Worm (Caenorhabditis elegans) whole organism, L4/young adult: ENCODE measurements around the gene fbxb-44.

ENCODE experiments used
- W03F9.2 ChIP-seq: fragments of 150-350 bp; optimal IDR thresholded peaks from 2 replicates; lab custom pipeline; 2014; ENCODE audit warnings: missing biosample characterization, missing genetic modification characterization
- dao-5 ChIP-seq: sonication (generic microtip); optimal IDR thresholded peaks from 2 replicates; lab custom pipeline; 2016; ENCODE audit warnings: missing genotype, missing genetic modification characterization, moderate library complexity, missing compliant biosample characterization
- him-1 ChIP-seq: sonication (generic microtip); optimal IDR thresholded peaks from 2 replicates; lab custom pipeline; 2016; ENCODE audit warnings: missing genotype, missing genetic modification reagents, missing genetic modification characterization, missing compliant biosample characterization

ce11 chrII:1550501-1550900 lies 11.8 kb downstream of the fbxb-44 start, which contains the start of the genes fbxb-52 and fbxb-51:
- TF ChIP-seq him-1 (tag; lab: Kevin White, UChicago) (no peak), W03F9.2 (tag; lab: Kevin White, UChicago) (no peak), dao-5 (tag; lab: Kevin White, UChicago) (no peak)
